Worm (Caenorhabditis elegans) whole organism, L4/young adult: ENCODE measurements around the gene grd-4.

ENCODE experiments used
- W03F9.2 ChIP-seq: fragments of 150-350 bp; optimal IDR thresholded peaks from 2 replicates; lab custom pipeline; 2014; ENCODE audit warnings: missing biosample characterization, missing genetic modification characterization
- dao-5 ChIP-seq: sonication (generic microtip); optimal IDR thresholded peaks from 2 replicates; lab custom pipeline; 2016; ENCODE audit warnings: missing genotype, missing genetic modification characterization, moderate library complexity, missing compliant biosample characterization
- him-1 ChIP-seq: sonication (generic microtip); optimal IDR thresholded peaks from 2 replicates; lab custom pipeline; 2016; ENCODE audit warnings: missing genotype, missing genetic modification reagents, missing genetic modification characterization, missing compliant biosample characterization

- TF ChIP-seq him-1 (tag; lab: Kevin White, UChicago) (no peak), dao-5 (tag; lab: Kevin White, UChicago) (no peak), W03F9.2 (no peak)
These were observed 15.6 kb upstream of the grd-4 start for ce11 chrX:8485392-8485791.
